Fruit fly (Drosophila melanogaster) whole organism, embryonic: Measurements from ENCODE around the gene Bmcp.

Source experiments
- Atf-2 ChIP-seq: fragments of 200-800 bp; sonication (Bioruptor generic); optimal IDR thresholded peaks from 2 replicates; lab custom pipeline; 2016; ENCODE audit warnings: missing biosample characterization, missing genetic modification characterization
- Bgb ChIP-seq: fragments of 200-800 bp; sonication (Bioruptor generic); IDR thresholded peaks from 2 replicates; pipeline ENCODE4 v1.3.6; 2022; ENCODE audit warnings: missing biosample characterization, missing genetic modification characterization; ENCODE audit not compliant: partially characterized antibody
- CG10267 ChIP-seq: fragments of 200-800 bp; sonication (Bioruptor generic); optimal IDR thresholded peaks from 2 replicates; lab custom pipeline; 2018; ENCODE audit warnings: missing biosample characterization, mild to moderate bottlenecking, missing genetic modification characterization, moderate library complexity
- CG10321 ChIP-seq: fragments of 200-800 bp; sonication (Bioruptor generic); IDR thresholded peaks from 2 replicates; pipeline ENCODE4 v1.3.6; 2022; ENCODE audit warnings: missing biosample characterization, missing genetic modification characterization
- CG11093 ChIP-seq: fragments of 200-800 bp; sonication (Bioruptor generic); IDR thresholded peaks from 3 replicates; pipeline ENCODE4 v1.3.6; 2022; ENCODE audit warnings: missing biosample characterization, missing genetic modification characterization
- CG12155 ChIP-seq: fragments of 200-800 bp; sonication (Bioruptor generic); optimal IDR thresholded peaks from 3 replicates; lab custom pipeline; 2016; ENCODE audit warnings: missing biosample characterization, missing genetic modification characterization
- CG13894 ChIP-seq: fragments of 200-800 bp; sonication (Bioruptor generic); optimal IDR thresholded peaks from 3 replicates; lab custom pipeline; 2018; ENCODE audit warnings: missing biosample characterization, mild to moderate bottlenecking, missing genetic modification characterization, moderate library complexity
- CG15479 ChIP-seq: fragments of 200-800 bp; sonication (Bioruptor generic); optimal IDR thresholded peaks from 3 replicates; lab custom pipeline; 2019; ENCODE audit warnings: missing biosample characterization, mild to moderate bottlenecking, missing genetic modification characterization, moderate library complexity
- CG1647 ChIP-seq: fragments of 200-800 bp; sonication (Bioruptor generic); optimal IDR thresholded peaks from 3 replicates; lab custom pipeline; 2016; ENCODE audit warnings: missing biosample characterization, missing genetic modification characterization
- CG1832 ChIP-seq: fragments of 200-800 bp; sonication (Bioruptor generic); optimal IDR thresholded peaks from 2 replicates; lab custom pipeline; 2017; ENCODE audit warnings: missing biosample characterization, mild to moderate bottlenecking, missing genetic modification characterization, inconsistent platforms
- CG31224 ChIP-seq: fragments of 200-800 bp; sonication (Bioruptor generic); IDR thresholded peaks from 2 replicates; pipeline ENCODE4 v1.3.6; 2022; ENCODE audit warnings: missing biosample characterization, missing genetic modification characterization
- CG3847 ChIP-seq: fragments of 200-800 bp; sonication (Bioruptor generic); IDR thresholded peaks from 2 replicates; pipeline ENCODE4 v1.3.6; 2022; ENCODE audit warnings: missing biosample characterization, missing genetic modification characterization
- CG4730 ChIP-seq: fragments of 200-800 bp; sonication (Bioruptor generic); IDR thresholded peaks from 2 replicates; pipeline ENCODE4 v1.3.6; 2022; ENCODE audit warnings: missing biosample characterization, missing genetic modification characterization
- CG6791 ChIP-seq: fragments of 200-800 bp; sonication (Bioruptor generic); IDR thresholded peaks from 3 replicates; pipeline ENCODE4 v1.3.6; 2022; ENCODE audit warnings: missing biosample characterization, missing genetic modification characterization; ENCODE audit not compliant: partially characterized antibody
- CG6854 ChIP-seq: fragments of 200-800 bp; sonication (Bioruptor generic); optimal IDR thresholded peaks from 3 replicates; lab custom pipeline; 2017; ENCODE audit warnings: missing biosample characterization, mild to moderate bottlenecking, missing genetic modification characterization
- CG7745 ChIP-seq: fragments of 200-800 bp; sonication (Bioruptor generic); optimal IDR thresholded peaks from 2 replicates; lab custom pipeline; 2018; ENCODE audit warnings: missing biosample characterization, mild to moderate bottlenecking, missing genetic modification characterization, moderate library complexity
- CG8359 ChIP-seq: fragments of 200-800 bp; sonication (Bioruptor generic); optimal IDR thresholded peaks from 2 replicates; lab custom pipeline; 2017; ENCODE audit warnings: missing biosample characterization, mild to moderate bottlenecking, missing genetic modification characterization, borderline replicate concordance
- CG8478 ChIP-seq: fragments of >200 bp; optimal IDR thresholded peaks from 2 replicates; lab custom pipeline; 2018
- CG9215 ChIP-seq: fragments of 200-800 bp; sonication (Bioruptor generic); IDR thresholded peaks from 2 replicates; pipeline ENCODE4 v1.3.6; 2022; ENCODE audit warnings: missing biosample characterization, missing genetic modification characterization
- D19A ChIP-seq: fragments of 200-800 bp; optimal IDR thresholded peaks from 3 replicates; lab custom pipeline; 2019; ENCODE audit warnings: missing biosample characterization, mild to moderate bottlenecking, missing genetic modification characterization, moderate library complexity
- Doc3 ChIP-seq: fragments of 200-800 bp; sonication (Bioruptor generic); IDR thresholded peaks from 3 replicates; pipeline ENCODE4 v1.3.6; 2022; ENCODE audit warnings: missing biosample characterization, missing genetic modification characterization; ENCODE audit not compliant: partially characterized antibody
- GATAe ChIP-seq: fragments of 200-800 bp; sonication (Bioruptor generic); conservative IDR thresholded peaks from 2 replicates; pipeline ENCODE4 v1.3.6; 2022; ENCODE audit warnings: missing biosample characterization, missing genetic modification characterization
- Kr ChIP-seq: fragments of 200-800 bp; sonication (Bioruptor generic); optimal IDR thresholded peaks from 2 replicates; lab custom pipeline; 2017; ENCODE audit warnings: missing biosample characterization, mild to moderate bottlenecking, missing genetic modification characterization
- Med ChIP-seq: fragments of 200-800 bp; sonication (Bioruptor generic); peaks from one replicate; lab custom pipeline; 2016; ENCODE audit warnings: missing biosample characterization, missing genetic modification characterization, mild to moderate bottlenecking, inconsistent platforms, moderate library complexity
- Nf-YC ChIP-seq: fragments of 200-800 bp; optimal IDR thresholded peaks from 3 replicates; lab custom pipeline; 2019; ENCODE audit warnings: missing biosample characterization, mild to moderate bottlenecking, missing genetic modification characterization, moderate library complexity
- Ravus ChIP-seq: fragments of 200-800 bp; sonication (Bioruptor generic); IDR thresholded peaks from 2 replicates; pipeline ENCODE4 v1.3.6; 2022; ENCODE audit warnings: missing biosample characterization, missing genetic modification characterization
- Rfx ChIP-seq: fragments of 200-800 bp; sonication (Bioruptor generic); IDR thresholded peaks from 2 replicates; pipeline ENCODE4 v1.3.6; 2022; ENCODE audit warnings: missing biosample characterization, missing genetic modification characterization
- Sry-δ ChIP-seq: fragments of 200-800 bp; sonication (Bioruptor generic); optimal IDR thresholded peaks from 2 replicates; lab custom pipeline; 2016; ENCODE audit warnings: missing biosample characterization, missing genetic modification characterization
- Xrp1 ChIP-seq: fragments of 200-800 bp; sonication (Bioruptor generic); IDR thresholded peaks from 2 replicates; pipeline ENCODE4 v1.3.6; 2022; ENCODE audit warnings: missing biosample characterization, missing genetic modification characterization
- abd-A ChIP-seq: fragments of 200-800 bp; sonication (Bioruptor generic); optimal IDR thresholded peaks from 3 replicates; lab custom pipeline; 2019; ENCODE audit warnings: missing biosample characterization, mild to moderate bottlenecking, missing genetic modification characterization, moderate library complexity
- bab2 ChIP-seq: fragments of 200-800 bp; sonication (Bioruptor generic); optimal IDR thresholded peaks from 2 replicates; lab custom pipeline; 2016; ENCODE audit warnings: missing biosample characterization, missing genetic modification characterization
- bcd ChIP-seq: fragments of 200-800 bp; sonication (Bioruptor generic); optimal IDR thresholded peaks from 2 replicates; lab custom pipeline; 2017; ENCODE audit warnings: missing biosample characterization, mild to moderate bottlenecking, missing genetic modification characterization
- cg ChIP-seq: fragments of 200-800 bp; sonication (Bioruptor generic); optimal IDR thresholded peaks from 3 replicates; lab custom pipeline; 2019; ENCODE audit warnings: missing biosample characterization, mild to moderate bottlenecking, missing genetic modification characterization, moderate library complexity
- crp ChIP-seq, 2 experiments: fragments of 200-800 bp; sonication (Bioruptor generic); optimal IDR thresholded peaks; 2 replicates in 1 of 2; 3 replicates in 1 of 2; lab custom pipeline; 2017; ENCODE audit warnings: missing biosample characterization in 2 of 2, missing genetic modification characterization in 2 of 2, mild to moderate bottlenecking in 1 of 2, moderate library complexity in 1 of 2
- dysf ChIP-seq: fragments of 200-800 bp; sonication (Bioruptor generic); IDR thresholded peaks from 3 replicates; pipeline ENCODE4 v1.3.6; 2022; ENCODE audit warnings: missing biosample characterization, missing genetic modification characterization
- eve ChIP-seq, 2 experiments: fragments of >200 bp; optimal IDR thresholded peaks; 2 replicates each; lab custom pipeline; 2017; ENCODE audit warnings: missing biosample characterization in 2 of 2, missing genetic modification characterization in 2 of 2
- ken ChIP-seq: fragments of 200-800 bp; sonication (Bioruptor generic); IDR thresholded peaks from 3 replicates; pipeline ENCODE4 v1.3.6; 2022; ENCODE audit warnings: missing biosample characterization, missing genetic modification characterization
- knrl ChIP-seq: fragments of 200-800 bp; sonication (Bioruptor generic); IDR thresholded peaks from 3 replicates; pipeline ENCODE4 v1.3.6; 2022; ENCODE audit warnings: missing biosample characterization, missing genetic modification characterization; ENCODE audit not compliant: partially characterized antibody
- nerfin-1 ChIP-seq: fragments of 200-800 bp; sonication (Bioruptor generic); optimal IDR thresholded peaks from 3 replicates; lab custom pipeline; 2019; ENCODE audit warnings: missing biosample characterization, mild to moderate bottlenecking, missing genetic modification characterization, moderate library complexity
- nmo ChIP-seq: fragments of 200-800 bp; sonication (Bioruptor generic); optimal IDR thresholded peaks from 2 replicates; lab custom pipeline; 2018; ENCODE audit warnings: missing biosample characterization, mild to moderate bottlenecking, missing genetic modification characterization, moderate library complexity
- odd ChIP-seq: fragments of 200-800 bp; sonication (Bioruptor generic); optimal IDR thresholded peaks from 2 replicates; lab custom pipeline; 2017; ENCODE audit warnings: missing biosample characterization, mild to moderate bottlenecking, missing genetic modification characterization
- onecut ChIP-seq: fragments of 200-800 bp; sonication (Bioruptor generic); IDR thresholded peaks from 2 replicates; pipeline ENCODE4 v1.3.6; 2022; ENCODE audit warnings: missing biosample characterization, missing genetic modification characterization
- pros ChIP-seq: fragments of 200-800 bp; sonication (Bioruptor generic); optimal IDR thresholded peaks from 3 replicates; lab custom pipeline; 2019; ENCODE audit warnings: missing biosample characterization, mild to moderate bottlenecking, missing genetic modification characterization, moderate library complexity
- seq ChIP-seq: fragments of 200-800 bp; sonication (Bioruptor generic); IDR thresholded peaks from 2 replicates; pipeline ENCODE4 v1.3.6; 2022; ENCODE audit warnings: missing biosample characterization, missing genetic modification characterization
- stc ChIP-seq: fragments of 200-800 bp; sonication (Bioruptor generic); IDR thresholded peaks from 2 replicates; pipeline ENCODE4 v1.3.6; 2022; ENCODE audit warnings: missing biosample characterization, missing genetic modification characterization
- tgo ChIP-seq: fragments of 200-800 bp; sonication (Bioruptor generic); IDR thresholded peaks from 3 replicates; pipeline ENCODE4 v1.3.6; 2022; ENCODE audit warnings: missing biosample characterization, missing genetic modification characterization
- wek ChIP-seq: fragments of 200-800 bp; sonication (Bioruptor generic); optimal IDR thresholded peaks from 3 replicates; lab custom pipeline; 2018; ENCODE audit warnings: missing biosample characterization, mild to moderate bottlenecking, missing genetic modification characterization, moderate library complexity
- z ChIP-seq: fragments of 200-800 bp; sonication (Bioruptor generic); IDR thresholded peaks from 3 replicates; pipeline ENCODE4 v1.3.6; 2022; ENCODE audit warnings: missing biosample characterization, missing genetic modification characterization

Gene Bmcp

DNA sequence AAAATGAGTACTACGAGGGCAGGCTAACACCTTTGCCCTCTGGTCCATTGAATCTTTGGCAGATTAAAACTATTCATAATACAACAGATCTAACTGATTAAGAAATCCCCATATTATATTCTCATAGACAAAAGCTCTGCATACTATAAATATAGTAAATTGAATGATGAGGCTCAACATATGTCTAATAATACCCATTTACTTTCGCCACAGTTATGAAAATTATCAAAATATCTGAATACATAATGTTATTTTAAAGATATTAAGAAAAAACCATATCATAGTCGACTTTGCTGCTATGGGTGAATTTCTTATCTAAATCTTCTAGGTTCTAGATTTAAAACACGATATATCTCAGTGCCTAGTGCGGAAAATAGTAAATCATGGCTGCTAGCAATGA is 11.1 kb downstream of the Bmcp start, which contains the start of gene CG32087 (continued):
- no peak for TF ChIP-seq CG8359
- TF ChIP-seq nmo (GFP tag; lab: Kevin White, UChicago), result no peak

DNA sequence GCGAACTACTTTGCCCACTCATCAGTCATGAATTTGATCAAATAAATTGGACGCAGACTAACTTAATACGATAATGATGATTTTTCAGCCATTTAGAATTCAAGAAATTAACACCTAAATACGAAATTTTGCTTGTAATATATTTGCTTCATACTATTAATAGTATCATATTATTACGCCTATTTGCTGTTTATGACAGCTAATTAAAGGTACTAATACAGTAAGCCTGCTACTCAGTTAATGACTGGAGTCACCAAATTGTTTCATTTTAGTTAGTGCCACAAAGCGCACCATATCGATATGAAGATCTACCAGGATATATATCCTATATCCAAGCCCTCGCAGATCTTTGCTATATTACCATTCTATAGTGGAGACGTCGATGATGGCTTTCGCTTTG is 30.3 kb downstream of the Bmcp start, which contains the start of gene Gr68a:
Gene Gr68a (plus strand): TSS at position 301 of the 400 bp plus-strand sequence.
- TF ChIP-seq D19A (no peak), odd (GFP tag; lab: Kevin White, UChicago) (no peak), CG31224 (GFP tag; lab: Robert Waterston, UW) (no peak), nmo (GFP tag; lab: Kevin White, UChicago) (no peak), wek (GFP tag; lab: Kevin White, UChicago) (no peak), GATAe (GFP tag; lab: Robert Waterston, UW) (no peak), tgo (GFP tag; lab: Robert Waterston, UW) (no peak), CG3847 (GFP tag; lab: Robert Waterston, UW) (no peak), CG6791 (no peak), eve (GFP tag; optimal IDR thresholded peaks at IDR 0.05; lab: Kevin White, UChicago) (no peak), CG10267 (tag; lab: Kevin White, UChicago) (no peak), CG13894 (tag; lab: Kevin White, UChicago) (no peak), bab2 (GFP tag; lab: Kevin White, UChicago) (no peak), Xrp1 (no peak)
- TF ChIP-seq, all 482 proteins: peak for 0

DNA sequence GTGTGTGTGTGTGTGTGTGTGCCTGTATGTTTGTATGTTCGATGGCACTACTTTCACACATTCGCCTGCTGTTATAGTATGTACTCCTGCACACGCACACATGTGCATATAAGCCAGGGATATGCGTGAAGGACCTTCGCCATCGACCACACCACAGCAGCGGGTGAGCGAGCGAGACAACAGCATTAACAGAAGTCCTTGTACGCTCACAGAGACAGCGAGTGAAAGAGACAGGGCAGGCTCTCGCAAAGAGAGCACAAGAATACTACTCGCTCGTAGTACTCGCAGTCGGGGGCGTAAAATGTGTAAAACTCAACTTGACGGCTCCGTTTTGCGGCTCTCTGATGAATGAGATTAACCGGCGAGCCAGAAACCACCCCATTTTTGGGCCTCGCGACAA is 44.2 kb downstream of the Bmcp start:
- TF ChIP-seq CG10321 (GFP tag; lab: Robert Waterston, UW) (peak; percentile 51; the same call in 1 of the 2 replicates), bcd (GFP tag; lab: Kevin White, UChicago) (no peak), CG4730 (GFP tag; lab: Robert Waterston, UW) (no peak), Doc3 (GFP tag; lab: Robert Waterston, UW) (no peak), nerfin-1 (tag; lab: Kevin White, UChicago) (peak; percentile 41), CG1832 (GFP tag; lab: Kevin White, UChicago) (peak; percentile 77), Nf-YC (tag; lab: Kevin White, UChicago) (peak; percentile 5), dysf (GFP tag; lab: Robert Waterston, UW) (no peak), Rfx (no peak), pros (GFP tag; lab: Kevin White, UChicago) (peak; percentile 68), crp (GFP tag; optimal IDR thresholded peaks at IDR 0.05; lab: Kevin White, UChicago) (no peak), CG12155 (peak; percentile 77), Kr (GFP tag; lab: Kevin White, UChicago) (peak; percentile 32), z (GFP tag; lab: Robert Waterston, UW) (peak; percentile 82), Ravus (no peak), CG7745 (tag; lab: Kevin White, UChicago) (no peak), Atf-2 (GFP tag; lab: Kevin White, UChicago) (no peak), CG8478 (lab: Kevin White, UChicago) (peak; percentile 70), CG15479 (GFP tag; lab: Kevin White, UChicago) (peak; percentile 45), bab2 (GFP tag; lab: Kevin White, UChicago) (no peak), cg (GFP tag; lab: Kevin White, UChicago) (peak; percentile 77), knrl (GFP tag; lab: Robert Waterston, UW) (no peak), Bgb (peak; percentile 17; the same call in 1 of the 2 replicates), CG1647 (GFP tag; lab: Kevin White, UChicago) (no peak), CG3847 (GFP tag; lab: Robert Waterston, UW) (no peak), CG9215 (GFP tag; lab: Robert Waterston, UW) (no peak), stc (GFP tag; lab: Robert Waterston, UW) (no peak), abd-A (tag; lab: Kevin White, UChicago) (peak; percentile 13), CG11093 (no peak), Med (peak; percentile 27), CG6854 (GFP tag; lab: Kevin White, UChicago) (no peak), CG13894 (tag; lab: Kevin White, UChicago) (peak; percentile 10), onecut (GFP tag; lab: Robert Waterston, UW) (peak; percentile 69), seq (GFP tag; lab: Robert Waterston, UW) (peak; percentile 77), Sry-δ (no peak), ken (no peak)
